Worm (Caenorhabditis elegans) whole organism, early embryonic: ENCODE results near the gene thk-1.
A peak's percentile ranks its signal among the peaks of the same experiment; 100 is the strongest.

Experiments
- B0310.2 ChIP-seq: sonication (generic microtip); optimal IDR thresholded peaks from 2 replicates; lab custom pipeline; 2016; ENCODE audit warnings: mild to moderate bottlenecking, missing genetic modification characterization, missing compliant biosample characterization
- F13C5.2 ChIP-seq: sonication (generic microtip); optimal IDR thresholded peaks from 2 replicates; lab custom pipeline; 2017; ENCODE audit warnings: mild to moderate bottlenecking, missing genetic modification characterization, inconsistent platforms, missing compliant biosample characterization
- aly-1 ChIP-seq: sonication (generic microtip); optimal IDR thresholded peaks from 2 replicates; lab custom pipeline; 2016; ENCODE audit warnings: missing genetic modification characterization, missing compliant biosample characterization
- ama-1 ChIP-seq: fragments of 150-350 bp; optimal IDR thresholded peaks from 2 replicates; lab custom pipeline; 2014
- ceh-13 ChIP-seq: fragments of 200-800 bp; sonication (Bioruptor generic); optimal IDR thresholded peaks from 2 replicates; lab custom pipeline; 2018; ENCODE audit warnings: mild to moderate bottlenecking, missing genetic modification characterization, missing compliant biosample characterization
- ceh-36 ChIP-seq: sonication (generic microtip); optimal IDR thresholded peaks from 2 replicates; lab custom pipeline; 2016; ENCODE audit warnings: missing genetic modification characterization, inconsistent platforms, missing compliant biosample characterization
- ets-7 ChIP-seq: sonication (generic microtip); optimal IDR thresholded peaks from 2 replicates; lab custom pipeline; 2016; ENCODE audit warnings: missing genotype, missing genetic modification characterization, missing compliant biosample characterization
- flt-1 ChIP-seq: fragments of 200-800 bp; sonication (Bioruptor generic); IDR thresholded peaks from 2 replicates; pipeline ENCODE4 v1.3.6; 2022; ENCODE audit warnings: missing genetic modification characterization, missing compliant biosample characterization
- hmbx-1 ChIP-seq: sonication (generic microtip); optimal IDR thresholded peaks from 2 replicates; lab custom pipeline; 2016; ENCODE audit warnings: mild to moderate bottlenecking, missing genetic modification characterization, missing compliant biosample characterization
- hmg-4 ChIP-seq: fragments of 200-800 bp; sonication (Bioruptor generic); optimal IDR thresholded peaks from 2 replicates; lab custom pipeline; 2018; ENCODE audit warnings: mild to moderate bottlenecking, missing genetic modification characterization, missing compliant biosample characterization
- hnd-1 ChIP-seq: sonication (generic microtip); optimal IDR thresholded peaks from 2 replicates; lab custom pipeline; 2016; ENCODE audit warnings: missing genetic modification characterization, missing compliant biosample characterization
- pes-1 ChIP-seq: fragments of 200-800 bp; sonication (Bioruptor generic); IDR thresholded peaks from 2 replicates; pipeline ENCODE4 v1.3.6; 2022; ENCODE audit warnings: missing genetic modification reagents, missing genetic modification characterization, missing compliant biosample characterization
- scrt-1 ChIP-seq: fragments of 200-800 bp; sonication (Bioruptor generic); IDR thresholded peaks from 2 replicates; pipeline ENCODE4 v1.3.6; 2022; ENCODE audit warnings: missing genetic modification characterization, missing compliant biosample characterization
- sea-1 ChIP-seq: fragments of 200-800 bp; sonication (Bioruptor generic); conservative IDR thresholded peaks from 2 replicates; pipeline ENCODE4 v1.3.6; 2022; ENCODE audit warnings: missing genetic modification characterization, missing compliant biosample characterization
- tbx-11 ChIP-seq: fragments of 200-800 bp; sonication (Bioruptor generic); IDR thresholded peaks from 2 replicates; pipeline ENCODE4 v1.3.6; 2022; ENCODE audit warnings: missing genetic modification characterization, missing compliant biosample characterization
- tbx-37 ChIP-seq: fragments of 200-800 bp; sonication (Bioruptor generic); conservative IDR thresholded peaks from 2 replicates; pipeline ENCODE4 v1.3.6; 2022; ENCODE audit warnings: missing genetic modification reagents, missing genetic modification characterization, missing compliant biosample characterization
- tra-4 ChIP-seq: sonication (generic microtip); optimal IDR thresholded peaks from 2 replicates; lab custom pipeline; 2017; ENCODE audit warnings: missing genetic modification characterization, missing compliant biosample characterization

The thk-1 gene

DNA sequence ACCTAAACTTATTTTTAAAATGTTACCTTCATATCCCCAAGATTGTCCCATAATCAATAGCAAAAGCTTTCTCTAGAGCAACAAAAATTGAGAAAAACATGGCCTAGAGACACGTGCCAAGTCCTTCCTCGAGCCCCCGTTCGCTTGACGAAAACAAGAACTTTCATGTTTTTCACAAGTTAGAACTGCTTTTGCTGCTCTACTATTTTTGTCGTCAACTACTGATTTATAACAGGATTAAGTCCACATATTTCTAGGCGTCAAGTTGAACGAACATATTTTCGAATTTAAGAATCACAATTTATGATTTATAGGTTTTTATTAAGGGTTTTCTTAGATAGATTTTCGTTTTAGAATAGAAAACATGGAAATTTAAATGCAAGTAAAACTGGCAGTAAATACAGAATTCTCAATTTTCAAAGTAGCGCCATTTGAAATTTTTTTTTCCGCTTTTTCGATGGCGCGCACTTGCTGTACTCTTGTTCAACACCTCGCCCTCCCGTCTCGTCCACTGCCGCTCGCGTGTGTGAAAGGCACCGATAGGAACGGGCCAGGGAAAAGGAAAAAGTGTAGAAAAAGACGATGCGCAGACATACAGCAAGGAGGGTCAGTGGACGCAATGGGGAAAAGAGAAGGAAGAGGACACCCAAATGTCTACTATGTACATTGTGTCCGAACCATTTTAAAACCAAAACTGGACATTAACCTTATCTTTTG, 3.0 kb upstream of the thk-1 start, which contains the start of gene rad-51:
TSS of gene rad-51 (minus strand) at position 51 of the 717 bp plus-strand sequence.
- TF ChIP-seq ceh-13 (GFP tag; lab: Kevin White, UChicago) (no peak), scrt-1 (GFP tag; lab: Robert Waterston, UW) (no peak), hmg-4 (peak; percentile 44), aly-1 (tag; lab: Kevin White, UChicago) (peak; percentile 37), F13C5.2 (tag; lab: Kevin White, UChicago) (peak; percentile 60)

DNA sequence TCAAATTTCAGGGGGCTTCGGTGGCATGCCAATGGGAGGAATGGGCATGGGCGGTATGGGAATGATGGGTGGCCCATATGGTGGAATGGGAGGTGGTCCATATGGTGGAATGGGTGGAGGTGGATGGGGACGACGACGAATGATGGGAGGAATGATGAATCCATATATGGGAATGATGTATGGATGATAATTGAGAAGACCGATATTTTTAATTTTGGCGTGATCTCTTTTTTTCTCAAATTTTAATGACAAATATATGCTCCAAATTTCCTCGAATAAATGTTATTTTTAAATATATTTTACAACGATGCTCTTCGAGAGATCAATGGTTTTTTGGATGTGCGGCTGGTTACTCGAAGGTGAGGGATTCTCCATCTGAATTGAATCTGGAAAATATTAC, 3.7 kb downstream of the thk-1 start, which contains the start of gene Y43C5A.4:
TSS of gene Y43C5A.4 (plus strand) at position 301 of the 400 bp plus-strand sequence.
- TF ChIP-seq ets-7 (tag; lab: Kevin White, UChicago) = no peak
- no peak for TF ChIP-seq scrt-1 (GFP tag; lab: Robert Waterston, UW)
- no peak for TF ChIP-seq hmbx-1

DNA sequence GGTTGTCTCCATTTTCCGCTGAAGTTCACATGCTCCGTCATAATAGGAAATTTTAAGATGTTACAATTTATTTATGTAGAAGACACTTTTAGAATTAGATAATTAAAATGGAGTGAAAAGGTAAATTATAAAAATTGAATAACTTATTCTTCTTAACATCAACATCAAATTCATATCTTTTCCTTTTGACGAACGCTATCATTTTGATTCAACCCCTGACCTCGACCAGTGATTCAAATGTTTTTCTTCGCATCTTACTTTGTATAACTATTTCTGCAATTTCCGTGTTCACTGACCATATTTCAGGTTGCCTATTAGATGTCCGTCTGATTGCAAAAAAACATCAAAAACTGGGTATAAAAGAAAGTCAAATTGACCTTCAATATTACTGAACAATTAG, 4.4 kb downstream of the thk-1 start, which contains the start of gene Y43C5A.7:
TSS of gene Y43C5A.7 (plus strand) at position 301 of the 400 bp plus-strand sequence.
- TF ChIP-seq aly-1 (tag; lab: Kevin White, UChicago) (no peak), sea-1 (GFP tag; lab: Robert Waterston, UW) (no peak), hmg-4 (no peak), flt-1 (GFP tag; lab: Robert Waterston, UW) (no peak), pes-1 (GFP tag; lab: Robert Waterston, UW) (no peak), ceh-13 (GFP tag; lab: Kevin White, UChicago) (no peak), hmbx-1 (no peak)

DNA sequence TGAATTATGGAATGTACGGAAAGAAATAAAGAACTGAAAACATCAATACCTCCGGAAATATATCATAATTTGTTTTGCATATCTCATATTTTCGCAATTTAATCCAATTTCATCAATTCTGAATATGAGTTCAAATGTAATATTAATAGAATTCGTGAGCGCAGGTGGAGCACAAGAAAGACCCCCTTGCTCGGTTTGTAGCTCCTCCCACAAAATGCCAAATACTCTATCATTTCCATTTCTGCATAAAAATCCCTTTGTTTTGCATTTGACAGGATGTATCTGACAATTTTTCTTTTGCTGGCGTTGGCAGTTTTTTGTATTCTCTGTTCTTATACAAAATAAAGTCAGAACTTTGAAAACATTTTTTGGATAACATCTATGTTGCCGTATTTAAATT, 6.3 kb downstream of the thk-1 start:
- no peak for TF ChIP-seq ceh-13 (GFP tag; lab: Kevin White, UChicago)
- TF ChIP-seq tbx-11 (GFP tag; lab: Robert Waterston, UW) = no peak
- no peak for TF ChIP-seq hmbx-1
- no peak for TF ChIP-seq tra-4 (tag; lab: Kevin White, UChicago)
- TF ChIP-seq ama-1 = no peak
- no peak for TF ChIP-seq ets-7 (tag; lab: Kevin White, UChicago)
- no peak for TF ChIP-seq sea-1 (GFP tag; lab: Robert Waterston, UW)
- no peak for TF ChIP-seq flt-1 (GFP tag; lab: Robert Waterston, UW)
- no peak for TF ChIP-seq B0310.2
- no peak for TF ChIP-seq hnd-1 (tag; lab: Kevin White, UChicago)
- no peak for TF ChIP-seq F13C5.2 (tag; lab: Kevin White, UChicago)
- TF ChIP-seq pes-1 (GFP tag; lab: Robert Waterston, UW) = no peak
- no peak for TF ChIP-seq hmg-4
- TF ChIP-seq scrt-1 (GFP tag; lab: Robert Waterston, UW) = no peak
- TF ChIP-seq tbx-37 (GFP tag; lab: Robert Waterston, UW) = no peak
- TF ChIP-seq aly-1 (tag; lab: Kevin White, UChicago) = no peak

DNA sequence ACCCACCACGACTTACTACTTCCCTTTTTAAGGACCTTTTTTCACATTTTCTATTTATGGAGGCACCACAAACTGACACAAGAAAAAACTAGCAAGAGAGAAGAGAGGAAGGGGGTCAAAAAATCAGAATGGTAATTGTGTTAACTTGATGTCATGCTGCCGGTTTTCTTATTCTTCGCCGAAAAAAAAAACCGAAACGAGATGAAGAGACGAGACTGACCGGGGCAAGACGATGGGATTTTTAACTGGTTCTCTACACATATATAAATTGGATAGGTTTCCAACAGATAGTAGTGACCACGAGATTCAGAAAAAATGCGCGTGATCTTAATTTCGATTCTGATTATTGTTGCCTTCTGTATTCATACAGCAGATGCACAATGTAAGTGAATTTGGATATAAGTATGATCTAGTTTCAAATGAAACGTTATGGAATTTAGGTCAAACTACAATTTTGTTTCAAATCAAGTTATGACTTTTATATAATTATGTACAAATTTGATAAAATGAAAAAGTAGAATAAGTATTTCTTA, 7.5 kb downstream of the thk-1 start, which contains the start of gene Y43C5A.3:
TSS of gene Y43C5A.3 (plus strand) at position 256 of the 533 bp plus-strand sequence.
- TF ChIP-seq ceh-36 (no peak), sea-1 (GFP tag; lab: Robert Waterston, UW) (no peak), hmbx-1 (no peak), pes-1 (GFP tag; lab: Robert Waterston, UW) (no peak), hmg-4 (no peak), hnd-1 (tag; lab: Kevin White, UChicago) (no peak), B0310.2 (no peak), ets-7 (tag; lab: Kevin White, UChicago) (no peak), aly-1 (tag; lab: Kevin White, UChicago) (no peak), tbx-37 (GFP tag; lab: Robert Waterston, UW) (no peak), ceh-13 (GFP tag; lab: Kevin White, UChicago) (no peak), tra-4 (tag; lab: Kevin White, UChicago) (no peak), F13C5.2 (tag; lab: Kevin White, UChicago) (no peak), ama-1 (no peak), tbx-11 (GFP tag; lab: Robert Waterston, UW) (no peak), flt-1 (GFP tag; lab: Robert Waterston, UW) (no peak), scrt-1 (GFP tag; lab: Robert Waterston, UW) (no peak)

DNA sequence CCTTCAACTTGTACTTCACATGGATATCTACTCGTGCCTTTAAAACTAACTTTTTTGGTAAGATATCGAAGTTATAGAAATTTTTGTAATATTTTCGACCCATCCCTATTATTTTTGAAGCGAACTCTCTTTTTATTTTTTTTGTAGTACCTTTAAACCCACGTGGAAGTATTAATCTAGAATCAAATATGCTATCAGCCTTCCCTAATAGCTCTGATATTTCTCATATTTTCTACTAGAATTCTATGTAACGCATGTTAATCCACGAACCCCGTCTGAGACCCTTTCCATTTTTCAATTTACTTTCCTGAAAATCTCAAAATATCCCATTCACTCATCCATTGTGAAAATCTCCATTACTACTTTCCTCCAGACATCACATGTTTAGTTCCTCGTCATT, 8.0 kb downstream of the thk-1 start:
- TF ChIP-seq tbx-11 (GFP tag; lab: Robert Waterston, UW) (no peak), ama-1 (no peak), hmg-4 (no peak), F13C5.2 (tag; lab: Kevin White, UChicago) (no peak), tra-4 (tag; lab: Kevin White, UChicago) (no peak)

DNA sequence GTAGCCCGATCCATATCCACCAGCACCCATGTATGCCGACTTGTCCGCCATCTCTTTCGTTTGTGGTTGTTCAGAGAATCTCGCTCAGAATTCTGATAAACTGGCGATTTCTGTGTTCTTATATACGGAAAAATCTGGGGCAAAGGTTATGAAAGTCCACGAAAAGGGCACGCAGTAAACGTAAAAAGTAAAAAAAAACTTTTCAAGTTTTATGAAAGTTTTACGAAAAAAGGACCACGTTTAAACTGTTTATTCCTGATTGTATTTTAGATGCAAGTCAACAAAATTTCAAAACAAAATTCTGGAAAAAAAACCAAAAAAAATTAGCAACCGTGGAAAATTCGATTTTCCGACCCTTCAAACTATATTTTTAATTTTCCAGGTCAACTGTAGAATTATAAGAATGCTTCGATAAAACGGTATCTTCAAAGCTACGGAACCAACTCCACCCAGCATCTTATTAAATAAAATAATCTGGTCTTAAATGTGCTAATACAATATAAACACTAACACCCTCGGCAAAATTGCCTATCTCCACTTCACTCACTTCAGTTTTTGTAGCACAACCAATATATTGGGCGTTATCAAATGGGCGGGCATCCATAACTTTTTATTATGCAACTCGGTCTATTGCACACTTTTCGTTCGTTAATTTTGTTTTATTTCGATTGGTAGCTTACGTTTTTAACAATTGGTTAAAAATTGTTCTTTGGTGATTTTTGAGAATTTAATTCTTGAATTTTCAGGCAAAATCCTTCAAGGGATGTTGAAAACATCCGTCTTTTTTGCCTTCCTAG, 12.0 kb downstream of the thk-1 start, which contains the start of the genes nspd-7 and Y43C5A.2:
TSS of gene nspd-7 (minus strand) at position 51 of the 797 bp plus-strand sequence.
TSS of gene Y43C5A.2 (plus strand) at position 747 of the 797 bp plus-strand sequence.
- TF ChIP-seq B0310.2 (no peak), hnd-1 (tag; lab: Kevin White, UChicago) (no peak), aly-1 (tag; lab: Kevin White, UChicago) (no peak), tbx-37 (GFP tag; lab: Robert Waterston, UW) (no peak), sea-1 (GFP tag; lab: Robert Waterston, UW) (no peak), flt-1 (GFP tag; lab: Robert Waterston, UW) (no peak), ama-1 (no peak), pes-1 (GFP tag; lab: Robert Waterston, UW) (no peak), ets-7 (tag; lab: Kevin White, UChicago) (no peak), hmg-4 (no peak)
